Worm (Caenorhabditis elegans) whole organism, early embryonic: ENCODE results near the gene Y39E4B.13.

ENCODE experiments used
- B0310.2 ChIP-seq: sonication (generic microtip); optimal IDR thresholded peaks from 2 replicates; lab custom pipeline; 2016; ENCODE audit warnings: mild to moderate bottlenecking, missing genetic modification characterization, missing compliant biosample characterization
- F13C5.2 ChIP-seq: sonication (generic microtip); optimal IDR thresholded peaks from 2 replicates; lab custom pipeline; 2017; ENCODE audit warnings: mild to moderate bottlenecking, missing genetic modification characterization, inconsistent platforms, missing compliant biosample characterization
- aly-1 ChIP-seq: sonication (generic microtip); optimal IDR thresholded peaks from 2 replicates; lab custom pipeline; 2016; ENCODE audit warnings: missing genetic modification characterization, missing compliant biosample characterization
- ama-1 ChIP-seq: fragments of 150-350 bp; optimal IDR thresholded peaks from 2 replicates; lab custom pipeline; 2014
- ceh-13 ChIP-seq: fragments of 200-800 bp; sonication (Bioruptor generic); optimal IDR thresholded peaks from 2 replicates; lab custom pipeline; 2018; ENCODE audit warnings: mild to moderate bottlenecking, missing genetic modification characterization, missing compliant biosample characterization
- ceh-36 ChIP-seq: sonication (generic microtip); optimal IDR thresholded peaks from 2 replicates; lab custom pipeline; 2016; ENCODE audit warnings: missing genetic modification characterization, inconsistent platforms, missing compliant biosample characterization
- ets-7 ChIP-seq: sonication (generic microtip); optimal IDR thresholded peaks from 2 replicates; lab custom pipeline; 2016; ENCODE audit warnings: missing genotype, missing genetic modification characterization, missing compliant biosample characterization
- flt-1 ChIP-seq: fragments of 200-800 bp; sonication (Bioruptor generic); IDR thresholded peaks from 2 replicates; pipeline ENCODE4 v1.3.6; 2022; ENCODE audit warnings: missing genetic modification characterization, missing compliant biosample characterization
- hmbx-1 ChIP-seq: sonication (generic microtip); optimal IDR thresholded peaks from 2 replicates; lab custom pipeline; 2016; ENCODE audit warnings: mild to moderate bottlenecking, missing genetic modification characterization, missing compliant biosample characterization
- hmg-4 ChIP-seq: fragments of 200-800 bp; sonication (Bioruptor generic); optimal IDR thresholded peaks from 2 replicates; lab custom pipeline; 2018; ENCODE audit warnings: mild to moderate bottlenecking, missing genetic modification characterization, missing compliant biosample characterization
- hnd-1 ChIP-seq: sonication (generic microtip); optimal IDR thresholded peaks from 2 replicates; lab custom pipeline; 2016; ENCODE audit warnings: missing genetic modification characterization, missing compliant biosample characterization
- pes-1 ChIP-seq: fragments of 200-800 bp; sonication (Bioruptor generic); IDR thresholded peaks from 2 replicates; pipeline ENCODE4 v1.3.6; 2022; ENCODE audit warnings: missing genetic modification reagents, missing genetic modification characterization, missing compliant biosample characterization
- scrt-1 ChIP-seq: fragments of 200-800 bp; sonication (Bioruptor generic); IDR thresholded peaks from 2 replicates; pipeline ENCODE4 v1.3.6; 2022; ENCODE audit warnings: missing genetic modification characterization, missing compliant biosample characterization
- sea-1 ChIP-seq: fragments of 200-800 bp; sonication (Bioruptor generic); conservative IDR thresholded peaks from 2 replicates; pipeline ENCODE4 v1.3.6; 2022; ENCODE audit warnings: missing genetic modification characterization, missing compliant biosample characterization
- tbx-11 ChIP-seq: fragments of 200-800 bp; sonication (Bioruptor generic); IDR thresholded peaks from 2 replicates; pipeline ENCODE4 v1.3.6; 2022; ENCODE audit warnings: missing genetic modification characterization, missing compliant biosample characterization
- tbx-37 ChIP-seq: fragments of 200-800 bp; sonication (Bioruptor generic); conservative IDR thresholded peaks from 2 replicates; pipeline ENCODE4 v1.3.6; 2022; ENCODE audit warnings: missing genetic modification reagents, missing genetic modification characterization, missing compliant biosample characterization
- tra-4 ChIP-seq: sonication (generic microtip); optimal IDR thresholded peaks from 2 replicates; lab custom pipeline; 2017; ENCODE audit warnings: missing genetic modification characterization, missing compliant biosample characterization

Y39E4B.13 gene

ce11 chrIII:13069416-13069815, 21.5 kb upstream of the Y39E4B.13 start:
- TF ChIP-seq ets-7 (tag; lab: Kevin White, UChicago) (no peak), hmg-4 (GFP tag; lab: Kevin White, UChicago) (no peak), tra-4 (tag; lab: Kevin White, UChicago) (no peak), tbx-37 (GFP tag; lab: Robert Waterston, UW) (no peak), hmbx-1 (tag; lab: Kevin White, UChicago) (no peak), F13C5.2 (tag; lab: Kevin White, UChicago) (no peak), scrt-1 (no peak), ceh-36 (tag; lab: Kevin White, UChicago) (no peak)

- TF ChIP-seq B0310.2 (tag; lab: Kevin White, UChicago) (peak; percentile 72), hmg-4 (GFP tag; lab: Kevin White, UChicago) (peak; percentile 96), ets-7 (tag; lab: Kevin White, UChicago) (peak; percentile 2), ceh-13 (GFP tag; lab: Kevin White, UChicago) (peak; percentile 11), F13C5.2 (tag; lab: Kevin White, UChicago) (peak; percentile 98), tbx-37 (GFP tag; lab: Robert Waterston, UW) (no peak), hnd-1 (tag; lab: Kevin White, UChicago) (peak; percentile 17), scrt-1 (peak; percentile 66; the same call in 1 of the 2 replicates), tbx-11 (GFP tag; lab: Robert Waterston, UW) (no peak), tra-4 (tag; lab: Kevin White, UChicago) (peak; percentile 66), aly-1 (no peak), flt-1 (GFP tag; lab: Robert Waterston, UW) (peak; percentile 66), ceh-36 (tag; lab: Kevin White, UChicago) (peak; percentile 29), ama-1 (lab: Kevin White, UChicago) (peak; percentile 80), sea-1 (peak; percentile 81), pes-1 (GFP tag; lab: Robert Waterston, UW) (peak; percentile 73), hmbx-1 (tag; lab: Kevin White, UChicago) (peak; percentile 69)
Observed at ce11 chrIII:13070548-13071050, 20.3 kb upstream of the Y39E4B.13 start, which contains the start of gene Y39E4B.6. Gene Y39E4B.6 (plus strand): TSS chrIII:13070756.

- TF ChIP-seq B0310.2 (tag; lab: Kevin White, UChicago) (no peak), sea-1 (peak; percentile 12; the same call in 1 of the 2 replicates), hnd-1 (tag; lab: Kevin White, UChicago) (no peak), tbx-11 (GFP tag; lab: Robert Waterston, UW) (no peak), hmbx-1 (tag; lab: Kevin White, UChicago) (no peak), ama-1 (lab: Kevin White, UChicago) (peak; percentile 4), scrt-1 (no peak), ets-7 (tag; lab: Kevin White, UChicago) (no peak), flt-1 (GFP tag; lab: Robert Waterston, UW) (no peak), tbx-37 (GFP tag; lab: Robert Waterston, UW) (0 out of 2 replicates have a peak, but pooled peaks have one; percentile 28), hmg-4 (GFP tag; lab: Kevin White, UChicago) (no peak), aly-1 (no peak), ceh-36 (tag; lab: Kevin White, UChicago) (no peak), ceh-13 (GFP tag; lab: Kevin White, UChicago) (no peak), tra-4 (tag; lab: Kevin White, UChicago) (no peak), F13C5.2 (tag; lab: Kevin White, UChicago) (no peak), pes-1 (GFP tag; lab: Robert Waterston, UW) (0 out of 2 replicates have a peak, but pooled peaks have one; percentile 6)
Observed at ce11 chrIII:13071432-13072259, 19.3 kb upstream of the Y39E4B.13 start.

- TF ChIP-seq aly-1 (no peak), B0310.2 (tag; lab: Kevin White, UChicago) (no peak), tbx-37 (GFP tag; lab: Robert Waterston, UW) (no peak), scrt-1 (no peak), tbx-11 (GFP tag; lab: Robert Waterston, UW) (no peak), ama-1 (lab: Kevin White, UChicago) (no peak), ceh-36 (tag; lab: Kevin White, UChicago) (no peak), flt-1 (GFP tag; lab: Robert Waterston, UW) (no peak), pes-1 (GFP tag; lab: Robert Waterston, UW) (no peak)
Observed at ce11 chrIII:13087437-13087836, 3.5 kb upstream of the Y39E4B.13 start.

- TF ChIP-seq hnd-1 (tag; lab: Kevin White, UChicago) (no peak), hmg-4 (GFP tag; lab: Kevin White, UChicago) (no peak), flt-1 (GFP tag; lab: Robert Waterston, UW) (no peak), aly-1 (peak; percentile 18), ama-1 (lab: Kevin White, UChicago) (no peak), hmbx-1 (tag; lab: Kevin White, UChicago) (no peak), ceh-36 (tag; lab: Kevin White, UChicago) (no peak)
Observed at ce11 chrIII:13092352-13092751, 1.4 kb downstream of the Y39E4B.13 start.

- TF ChIP-seq tbx-11 (GFP tag; lab: Robert Waterston, UW), result no peak
Observed at ce11 chrIII:13099190-13099875, 8.4 kb downstream of the Y39E4B.13 start, which contains the start of gene pqn-83. Gene pqn-83 (minus strand): TSS chrIII:13099461.
